Worm (Caenorhabditis elegans) whole organism, mixed stage, embryonic: ENCODE measurements around the gene usip-1.

Experiments used
- M03D4.4 ChIP-seq: sonication (generic microtip); optimal IDR thresholded peaks from 2 replicates; lab custom pipeline; 2017; ENCODE audit warnings: mild to moderate bottlenecking, missing genetic modification characterization, missing compliant biosample characterization
- bed-3 ChIP-seq: fragments of 200-800 bp; sonication (Bioruptor generic); optimal IDR thresholded peaks from 3 replicates; lab custom pipeline; 2018; ENCODE audit warnings: mild to moderate bottlenecking, missing genetic modification characterization, moderate library complexity, missing compliant biosample characterization
- blmp-1 ChIP-seq: fragments of 150-350 bp; optimal IDR thresholded peaks from 2 replicates; lab custom pipeline; 2014; ENCODE audit warnings: missing biosample characterization, missing genetic modification characterization
- ceh-39 ChIP-seq: fragments of 150-350 bp; optimal IDR thresholded peaks from 2 replicates; lab custom pipeline; 2014; ENCODE audit warnings: missing biosample characterization, missing genetic modification characterization
- ceh-43 ChIP-seq: fragments of 200-800 bp; sonication (Bioruptor generic); optimal IDR thresholded peaks from 2 replicates; lab custom pipeline; 2018; ENCODE audit warnings: mild to moderate bottlenecking, missing genetic modification characterization, moderate library complexity, missing compliant biosample characterization
- ceh-83 ChIP-seq: fragments of 200-800 bp; sonication (Bioruptor generic); optimal IDR thresholded peaks from 2 replicates; lab custom pipeline; 2018; ENCODE audit warnings: mild to moderate bottlenecking, missing genetic modification characterization, missing compliant biosample characterization
- ces-1 ChIP-seq: fragments of 150-350 bp; optimal IDR thresholded peaks from 2 replicates; lab custom pipeline; 2014; ENCODE audit warnings: missing biosample characterization, missing genetic modification reagents, missing genetic modification characterization
- cnd-1 ChIP-seq: fragments of 200-800 bp; sonication (Bioruptor generic); optimal IDR thresholded peaks from 2 replicates; lab custom pipeline; 2018; ENCODE audit warnings: mild to moderate bottlenecking, missing genetic modification characterization, missing compliant biosample characterization
- drap-1 ChIP-seq: fragments of 200-800 bp; sonication (Bioruptor generic); optimal IDR thresholded peaks from 3 replicates; lab custom pipeline; 2018; ENCODE audit warnings: mild to moderate bottlenecking, missing genetic modification characterization, missing compliant biosample characterization
- elt-1 ChIP-seq: sonication (generic microtip); optimal IDR thresholded peaks from 2 replicates; lab custom pipeline; 2017; ENCODE audit warnings: missing genetic modification characterization, mild to moderate bottlenecking, missing compliant biosample characterization, antibody characterized with exemption, moderate library complexity, borderline replicate concordance; ENCODE audit not compliant: insufficient read depth
- elt-3 ChIP-seq: fragments of 150-350 bp; optimal IDR thresholded peaks from 2 replicates; lab custom pipeline; 2014; ENCODE audit warnings: missing biosample characterization, missing genetic modification characterization
- flh-1 ChIP-seq: fragments of 200-800 bp; sonication (Bioruptor generic); optimal IDR thresholded peaks from 2 replicates; lab custom pipeline; 2018; ENCODE audit warnings: mild to moderate bottlenecking, missing genetic modification characterization, moderate library complexity, missing compliant biosample characterization
- ham-2 ChIP-seq: fragments of 200-800 bp; sonication (Bioruptor generic); optimal IDR thresholded peaks from 2 replicates; lab custom pipeline; 2018; ENCODE audit warnings: mild to moderate bottlenecking, missing genetic modification characterization, missing compliant biosample characterization
- lin-32 ChIP-seq: fragments of 200-800 bp; sonication (Bioruptor generic); optimal IDR thresholded peaks from 2 replicates; lab custom pipeline; 2018; ENCODE audit warnings: mild to moderate bottlenecking, missing genetic modification characterization, missing compliant biosample characterization
- lsy-2 ChIP-seq: fragments of 150-350 bp; optimal IDR thresholded peaks from 2 replicates; lab custom pipeline; 2014; ENCODE audit warnings: missing biosample characterization, missing genetic modification characterization
- mab-5 ChIP-seq: fragments of 150-350 bp; optimal IDR thresholded peaks from 2 replicates; lab custom pipeline; 2014; ENCODE audit warnings: missing biosample characterization, missing genetic modification characterization
- mep-1 ChIP-seq: fragments of 150-350 bp; optimal IDR thresholded peaks from 2 replicates; lab custom pipeline; 2017; ENCODE audit warnings: missing biosample characterization, missing genetic modification reagents, missing genetic modification characterization, inconsistent platforms
- mls-2 ChIP-seq: sonication (generic microtip); optimal IDR thresholded peaks from 2 replicates; lab custom pipeline; 2016; ENCODE audit warnings: mild to moderate bottlenecking, missing genetic modification characterization, moderate library complexity, missing compliant biosample characterization
- nhr-12 ChIP-seq: fragments of 150-350 bp; optimal IDR thresholded peaks from 2 replicates; lab custom pipeline; 2014; ENCODE audit warnings: missing biosample characterization, missing genetic modification characterization
- nhr-2 ChIP-seq: fragments of 150-350 bp; optimal IDR thresholded peaks from 2 replicates; lab custom pipeline; 2014; ENCODE audit warnings: missing biosample characterization, missing genetic modification characterization
- nhr-237 ChIP-seq: fragments of 150-350 bp; optimal IDR thresholded peaks from 2 replicates; lab custom pipeline; 2014; ENCODE audit warnings: missing biosample characterization, missing genetic modification characterization
- nhr-28 ChIP-seq: fragments of 150-350 bp; optimal IDR thresholded peaks from 2 replicates; lab custom pipeline; 2014; ENCODE audit warnings: missing biosample characterization, missing genetic modification characterization
- nhr-76 ChIP-seq: sonication (generic microtip); optimal IDR thresholded peaks from 2 replicates; lab custom pipeline; 2017; ENCODE audit warnings: missing biosample characterization, missing genetic modification characterization
- pha-4 ChIP-seq: fragments of 150-350 bp; optimal IDR thresholded peaks from 2 replicates; lab custom pipeline; 2018; ENCODE audit warnings: missing biosample characterization, missing genetic modification reagents, missing genetic modification characterization
- sem-2 ChIP-seq: fragments of 200-800 bp; sonication (Bioruptor generic); optimal IDR thresholded peaks from 2 replicates; lab custom pipeline; 2018; ENCODE audit warnings: mild to moderate bottlenecking, missing genetic modification characterization, missing compliant biosample characterization
- snpc-4 ChIP-seq: fragments of 150-350 bp; optimal IDR thresholded peaks from 2 replicates; lab custom pipeline; 2014; ENCODE audit warnings: missing biosample characterization, missing genetic modification characterization
- sptf-1 ChIP-seq: sonication (generic microtip); optimal IDR thresholded peaks from 2 replicates; lab custom pipeline; 2017; ENCODE audit warnings: mild to moderate bottlenecking, missing genetic modification characterization, moderate library complexity, missing compliant biosample characterization
- tbx-8 ChIP-seq: fragments of 200-800 bp; sonication (Bioruptor generic); optimal IDR thresholded peaks from 2 replicates; lab custom pipeline; 2018; ENCODE audit warnings: mild to moderate bottlenecking, missing genetic modification characterization, moderate library complexity, missing compliant biosample characterization
- unc-120 ChIP-seq: sonication (generic microtip); optimal IDR thresholded peaks from 2 replicates; lab custom pipeline; 2017; ENCODE audit warnings: missing genetic modification characterization, missing compliant biosample characterization; ENCODE audit not compliant: poor library complexity, severe bottlenecking
- unc-39 ChIP-seq: fragments of 150-350 bp; optimal IDR thresholded peaks from 2 replicates; lab custom pipeline; 2014; ENCODE audit warnings: missing biosample characterization, missing genetic modification characterization
- unc-62 ChIP-seq: fragments of 150-350 bp; optimal IDR thresholded peaks from 2 replicates; lab custom pipeline; 2014; ENCODE audit warnings: missing biosample characterization, missing genetic modification reagents, missing genetic modification characterization
- zip-8 ChIP-seq: fragments of 150-350 bp; optimal IDR thresholded peaks from 2 replicates; lab custom pipeline; 2014; ENCODE audit warnings: missing biosample characterization, missing genetic modification characterization
- ztf-11 ChIP-seq: fragments of 150-350 bp; optimal IDR thresholded peaks from 2 replicates; lab custom pipeline; 2014; ENCODE audit warnings: missing biosample characterization, missing genetic modification characterization

Gene usip-1

DNA sequence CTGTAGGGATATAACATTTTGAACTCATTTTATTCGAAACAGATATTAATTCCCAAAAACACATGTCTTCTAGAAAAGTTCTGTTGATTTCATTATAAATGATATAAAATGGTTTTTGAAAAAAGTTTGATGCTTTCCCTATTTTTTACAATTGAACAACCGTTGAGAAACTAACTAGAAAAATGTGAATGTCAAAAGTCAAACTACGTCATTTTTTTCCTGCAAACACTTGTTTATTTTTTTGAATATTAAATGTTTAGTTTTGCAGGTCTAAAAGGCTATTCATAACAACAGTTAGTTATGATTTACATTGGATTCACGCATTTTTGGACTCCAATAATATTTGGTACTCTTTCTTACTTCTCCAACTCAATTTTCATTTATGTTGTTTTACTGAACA is 21.1 kb downstream of the usip-1 start, which contains the start of gene srj-4:
TSS of gene srj-4 (plus strand) at position 301 of the 400 bp plus-strand sequence.
- no peak for TF ChIP-seq sem-2
- no peak for TF ChIP-seq zip-8 (tag; lab: Kevin White, UChicago)

DNA sequence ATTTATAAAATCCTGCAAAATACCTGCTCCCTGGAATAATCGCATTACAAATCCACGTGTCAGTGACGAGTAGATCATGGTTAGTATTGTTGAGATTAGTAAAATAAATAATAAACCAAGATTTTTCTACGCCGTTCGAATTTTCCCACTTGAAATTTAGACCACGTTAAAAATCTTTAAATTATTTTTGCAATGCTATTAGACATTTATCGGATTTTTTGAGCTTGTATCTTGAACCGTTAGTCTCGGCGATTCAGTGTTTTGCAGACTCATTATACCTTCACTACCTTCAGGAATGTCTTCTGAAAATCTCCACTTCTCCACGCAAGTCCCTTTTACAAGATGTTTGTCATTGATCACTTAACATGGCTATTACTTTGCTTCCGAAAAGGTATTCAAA is 21.8 kb downstream of the usip-1 start, which contains the start of gene C27A7.5:
TSS of gene C27A7.5 (minus strand) at position 101 of the 400 bp plus-strand sequence.
- no peak for TF ChIP-seq ceh-39 (tag; lab: Kevin White, UChicago)
- TF ChIP-seq flh-1: no peak
- TF ChIP-seq elt-1: no peak
- no peak for TF ChIP-seq lsy-2 (tag; lab: Kevin White, UChicago)
- TF ChIP-seq drap-1 (GFP tag; lab: Kevin White, UChicago): no peak
- no peak for TF ChIP-seq ztf-11 (tag; lab: Kevin White, UChicago)
- TF ChIP-seq ham-2 (GFP tag; lab: Kevin White, UChicago): no peak
- no peak for TF ChIP-seq unc-62 (GFP tag; lab: Kevin White, UChicago)
- no peak for TF ChIP-seq bed-3 (GFP tag; lab: Kevin White, UChicago)
- TF ChIP-seq snpc-4 (tag; lab: Kevin White, UChicago): no peak
- no peak for TF ChIP-seq sptf-1 (tag; lab: Kevin White, UChicago)
- no peak for TF ChIP-seq lin-32 (GFP tag; lab: Kevin White, UChicago)
- TF ChIP-seq nhr-28: no peak
- TF ChIP-seq nhr-76 (tag; lab: Kevin White, UChicago): no peak
- no peak for TF ChIP-seq elt-3 (tag; lab: Kevin White, UChicago)
- TF ChIP-seq unc-39 (tag; lab: Kevin White, UChicago): no peak
- TF ChIP-seq nhr-2 (tag; lab: Kevin White, UChicago): no peak

DNA sequence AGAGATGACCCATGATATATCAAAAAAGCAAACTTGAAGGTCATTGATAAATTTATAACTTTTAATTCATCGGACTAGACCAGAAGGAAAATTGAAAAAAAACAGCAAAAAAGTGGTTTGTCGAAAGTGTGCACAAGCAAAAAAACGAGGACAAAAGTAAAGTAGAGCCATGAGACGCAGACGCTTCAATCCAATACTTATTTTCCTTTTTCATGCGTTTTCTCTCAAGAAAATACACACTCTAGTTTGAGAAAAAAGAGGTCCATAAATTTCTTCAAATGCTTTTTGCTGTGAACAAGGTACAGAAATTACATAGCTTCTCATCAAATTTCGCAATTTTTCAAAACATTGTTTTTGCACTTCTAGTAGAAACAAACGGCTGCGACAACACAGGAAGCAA is 22.8 kb downstream of the usip-1 start:
- TF ChIP-seq mab-5 (tag; lab: Kevin White, UChicago) (no peak), drap-1 (GFP tag; lab: Kevin White, UChicago) (no peak), ceh-43 (no peak), blmp-1 (tag; lab: Kevin White, UChicago) (no peak), lin-32 (GFP tag; lab: Kevin White, UChicago) (no peak), nhr-237 (no peak), nhr-2 (tag; lab: Kevin White, UChicago) (no peak), ham-2 (GFP tag; lab: Kevin White, UChicago) (no peak), unc-120 (tag; lab: Kevin White, UChicago) (no peak)

DNA sequence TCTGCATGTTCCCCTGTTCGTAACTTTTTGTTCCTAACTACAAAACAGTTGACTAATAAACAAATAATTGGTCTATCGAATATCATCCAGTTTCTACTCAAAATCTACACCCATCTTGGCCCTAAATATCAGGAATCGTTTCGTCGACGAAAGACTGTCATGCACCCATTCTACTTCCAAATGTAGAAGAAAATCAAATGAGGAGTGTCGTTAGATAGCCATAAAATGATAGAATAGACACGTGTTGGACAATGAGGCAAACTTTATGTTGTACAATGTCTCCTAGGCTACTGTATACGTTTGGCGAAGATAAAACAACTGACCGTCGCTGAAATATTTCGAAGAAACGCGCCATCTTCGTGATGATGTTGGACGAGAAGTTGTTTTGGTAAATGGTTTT is 24.0 kb downstream of the usip-1 start:
- TF ChIP-seq sem-2: no peak
- no peak for TF ChIP-seq M03D4.4 (tag; lab: Kevin White, UChicago)
- TF ChIP-seq ham-2 (GFP tag; lab: Kevin White, UChicago): no peak
- no peak for TF ChIP-seq tbx-8 (GFP tag; lab: Kevin White, UChicago)
- TF ChIP-seq unc-120 (tag; lab: Kevin White, UChicago): no peak

DNA sequence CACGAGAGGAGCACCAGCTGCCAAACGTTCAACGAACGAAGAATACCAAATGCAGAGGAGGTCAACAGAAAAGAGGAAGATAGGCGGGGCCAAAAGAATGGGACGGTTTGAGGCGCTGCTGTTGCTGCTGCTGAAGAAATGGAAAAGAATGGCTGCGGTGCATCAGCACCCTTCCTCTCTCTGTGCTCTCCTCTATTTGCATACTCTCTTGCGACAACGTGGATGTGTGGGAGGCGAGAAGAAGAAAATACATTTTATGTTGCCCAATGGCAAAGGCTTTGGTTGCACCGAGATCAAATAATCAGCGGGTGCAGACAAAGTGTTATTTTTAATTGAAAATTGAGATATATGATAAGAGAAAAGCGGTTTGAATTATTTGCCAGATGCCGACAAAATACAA is 25.6 kb downstream of the usip-1 start:
- no peak for TF ChIP-seq tbx-8 (GFP tag; lab: Kevin White, UChicago)
- TF ChIP-seq cnd-1 (tag; lab: Kevin White, UChicago): no peak
- TF ChIP-seq ceh-43: no peak
- no peak for TF ChIP-seq mep-1
- no peak for TF ChIP-seq nhr-28
- TF ChIP-seq unc-39 (tag; lab: Kevin White, UChicago): no peak
- no peak for TF ChIP-seq pha-4 (tag; lab: Kevin White, UChicago)
- TF ChIP-seq ceh-39 (tag; lab: Kevin White, UChicago): no peak
- TF ChIP-seq mls-2: no peak
- TF ChIP-seq nhr-76 (tag; lab: Kevin White, UChicago): no peak
- TF ChIP-seq ham-2 (GFP tag; lab: Kevin White, UChicago): no peak
- no peak for TF ChIP-seq nhr-12 (tag; lab: Kevin White, UChicago)

DNA sequence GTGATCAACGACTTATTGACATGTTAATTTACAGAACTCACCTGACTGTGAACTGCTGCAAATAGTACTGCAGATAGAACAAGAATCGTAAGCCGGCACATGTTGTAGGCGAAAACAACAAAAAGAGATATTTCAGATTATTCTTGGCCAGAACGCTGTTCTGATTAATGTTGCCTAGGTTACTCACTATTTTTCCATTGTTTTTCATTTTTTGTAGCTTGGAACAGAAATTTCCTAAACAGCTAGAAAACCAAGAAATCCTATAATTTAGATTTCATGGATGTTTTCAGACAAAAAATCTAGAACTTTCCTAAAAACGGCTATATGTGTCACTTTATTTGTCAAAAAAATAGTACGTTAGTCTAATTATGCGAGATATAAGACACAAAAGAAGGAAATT is 29.4 kb downstream of the usip-1 start, which contains the start of gene C27A7.9:
TSS of gene C27A7.9 (minus strand) at position 101 of the 400 bp plus-strand sequence.
- no peak for TF ChIP-seq blmp-1 (tag; lab: Kevin White, UChicago)
- TF ChIP-seq ceh-83 (GFP tag; lab: Kevin White, UChicago): no peak
- no peak for TF ChIP-seq nhr-76 (tag; lab: Kevin White, UChicago)
- TF ChIP-seq cnd-1 (tag; lab: Kevin White, UChicago): no peak
- TF ChIP-seq sem-2: no peak
- TF ChIP-seq snpc-4 (tag; lab: Kevin White, UChicago): no peak
- no peak for TF ChIP-seq nhr-28
- no peak for TF ChIP-seq flh-1
- no peak for TF ChIP-seq ham-2 (GFP tag; lab: Kevin White, UChicago)
- TF ChIP-seq nhr-2 (tag; lab: Kevin White, UChicago): no peak
- no peak for TF ChIP-seq nhr-237
- TF ChIP-seq mab-5 (tag; lab: Kevin White, UChicago): no peak
- TF ChIP-seq nhr-12 (tag; lab: Kevin White, UChicago): no peak
- TF ChIP-seq tbx-8 (GFP tag; lab: Kevin White, UChicago): no peak
- TF ChIP-seq mep-1: no peak
- no peak for TF ChIP-seq ces-1 (GFP tag; lab: Kevin White, UChicago)
- TF ChIP-seq unc-39 (tag; lab: Kevin White, UChicago): no peak
- TF ChIP-seq drap-1 (GFP tag; lab: Kevin White, UChicago): no peak
- no peak for TF ChIP-seq unc-120 (tag; lab: Kevin White, UChicago)
